Worm (Caenorhabditis elegans) whole organism, L2 larva: ENCODE measurements around the gene srd-30.

Source experiments
- C34F6.9 ChIP-seq: fragments of 150-350 bp; optimal IDR thresholded peaks from 2 replicates; lab custom pipeline; 2014; ENCODE audit warnings: missing biosample characterization, missing genetic modification characterization
- F13H6.1 ChIP-seq: sonication (generic microtip); optimal IDR thresholded peaks from 2 replicates; lab custom pipeline; 2016; ENCODE audit warnings: missing genetic modification characterization, missing compliant biosample characterization
- ZK546.5 ChIP-seq: sonication (generic microtip); optimal IDR thresholded peaks from 2 replicates; lab custom pipeline; 2017; ENCODE audit warnings: missing biosample characterization, missing genetic modification characterization
- aly-2 ChIP-seq: fragments of 150-350 bp; optimal IDR thresholded peaks from 2 replicates; lab custom pipeline; 2014; ENCODE audit warnings: missing biosample characterization, missing genetic modification characterization
- ama-1 ChIP-seq: fragments of 150-350 bp; optimal IDR thresholded peaks from 2 replicates; lab custom pipeline; 2018; ENCODE audit warnings: inconsistent platforms
- blmp-1 ChIP-seq: sonication (generic microtip); optimal IDR thresholded peaks from 2 replicates; lab custom pipeline; 2017; ENCODE audit warnings: missing genetic modification characterization, mild to moderate bottlenecking, missing compliant biosample characterization, antibody characterized with exemption, moderate library complexity; ENCODE audit not compliant: insufficient read depth
- ceh-82 ChIP-seq: fragments of 150-350 bp; optimal IDR thresholded peaks from 2 replicates; lab custom pipeline; 2014; ENCODE audit warnings: missing biosample characterization, missing genetic modification characterization
- crh-2 ChIP-seq: sonication (generic microtip); optimal IDR thresholded peaks from 2 replicates; lab custom pipeline; 2017; ENCODE audit warnings: missing biosample characterization, missing genetic modification characterization
- dmd-4 ChIP-seq: sonication (generic microtip); optimal IDR thresholded peaks from 2 replicates; lab custom pipeline; 2017; ENCODE audit warnings: missing biosample characterization, missing genetic modification characterization
- elt-3 ChIP-seq: sonication (generic microtip); optimal IDR thresholded peaks from 2 replicates; lab custom pipeline; 2017; ENCODE audit warnings: missing biosample characterization, missing genetic modification characterization
- fos-1 ChIP-seq: fragments of 150-350 bp; optimal IDR thresholded peaks from 2 replicates; lab custom pipeline; 2014; ENCODE audit warnings: missing biosample characterization, missing genetic modification characterization
- lin-11 ChIP-seq: fragments of 150-350 bp; sonication (generic microtip); optimal IDR thresholded peaks from 2 replicates; lab custom pipeline; 2014; ENCODE audit warnings: missing biosample characterization, missing genetic modification characterization, inconsistent platforms, mixed read lengths
- lin-39 ChIP-seq: fragments of 150-350 bp; optimal IDR thresholded peaks from 2 replicates; lab custom pipeline; 2014; ENCODE audit warnings: missing biosample characterization, missing genetic modification reagents, missing genetic modification characterization
- lsy-2 ChIP-seq, 2 experiments: fragments of 150-350 bp in 1 of 2; sonication (generic microtip) in 1 of 2; optimal IDR thresholded peaks; 2 replicates each; lab custom pipeline; 2014 to 2017; ENCODE audit warnings: missing biosample characterization in 2 of 2, missing genetic modification characterization in 2 of 2
- mab-5 ChIP-seq: fragments of 150-350 bp; optimal IDR thresholded peaks from 2 replicates; lab custom pipeline; 2014; ENCODE audit warnings: missing biosample characterization, missing genetic modification characterization
- mdl-1 ChIP-seq, 2 experiments: fragments of 150-350 bp in 1 of 2; sonication (generic microtip) in 1 of 2; optimal IDR thresholded peaks; 2 replicates each; lab custom pipeline; 2017; ENCODE audit warnings: missing biosample characterization in 2 of 2, missing genetic modification characterization in 2 of 2
- nhr-10 ChIP-seq: sonication (generic microtip); optimal IDR thresholded peaks from 2 replicates; lab custom pipeline; 2017; ENCODE audit warnings: missing biosample characterization, missing genetic modification characterization
- nhr-11 ChIP-seq: fragments of 150-350 bp; optimal IDR thresholded peaks from 2 replicates; lab custom pipeline; 2014; ENCODE audit warnings: missing biosample characterization, missing genetic modification characterization
- nhr-129 ChIP-seq: fragments of 150-350 bp; optimal IDR thresholded peaks from 2 replicates; lab custom pipeline; 2014; ENCODE audit warnings: missing biosample characterization, missing genetic modification characterization
- nhr-21 ChIP-seq: fragments of 150-350 bp; optimal IDR thresholded peaks from 2 replicates; lab custom pipeline; 2014; ENCODE audit warnings: missing biosample characterization, missing genetic modification characterization
- nhr-23 ChIP-seq: fragments of 150-350 bp; optimal IDR thresholded peaks from 2 replicates; lab custom pipeline; 2014; ENCODE audit warnings: missing biosample characterization, missing genetic modification reagents, missing genetic modification characterization
- nhr-237 ChIP-seq: fragments of 150-350 bp; optimal IDR thresholded peaks from 2 replicates; lab custom pipeline; 2014; ENCODE audit warnings: missing biosample characterization, missing genetic modification characterization
- nhr-25 ChIP-seq: fragments of 150-350 bp; sonication (generic microtip); optimal IDR thresholded peaks from 3 replicates; lab custom pipeline; 2014; ENCODE audit warnings: missing biosample characterization, missing genetic modification characterization
- nhr-6 ChIP-seq: fragments of 150-350 bp; optimal IDR thresholded peaks from 2 replicates; lab custom pipeline; 2014; ENCODE audit warnings: missing biosample characterization, missing genetic modification characterization
- nhr-77 ChIP-seq: fragments of 150-350 bp; optimal IDR thresholded peaks from 2 replicates; lab custom pipeline; 2014; ENCODE audit warnings: missing biosample characterization, missing genetic modification characterization
- sem-4 ChIP-seq: fragments of 150-350 bp; optimal IDR thresholded peaks from 2 replicates; lab custom pipeline; 2014; ENCODE audit warnings: missing biosample characterization, missing genetic modification reagents, missing genetic modification characterization
- snpc-4 ChIP-seq: fragments of 150-350 bp; optimal IDR thresholded peaks from 2 replicates; lab custom pipeline; 2014; ENCODE audit warnings: missing biosample characterization, missing genetic modification characterization
- unc-55 ChIP-seq: fragments of 150-350 bp; sonication (generic microtip); optimal IDR thresholded peaks from 3 replicates; lab custom pipeline; 2014; ENCODE audit warnings: missing biosample characterization, missing genetic modification reagents, missing genetic modification characterization
- unc-62 ChIP-seq: fragments of 150-350 bp; optimal IDR thresholded peaks from 2 replicates; lab custom pipeline; 2014; ENCODE audit warnings: missing biosample characterization, missing genetic modification reagents, missing genetic modification characterization
- zag-1 ChIP-seq: fragments of 150-350 bp; optimal IDR thresholded peaks from 2 replicates; lab custom pipeline; 2014; ENCODE audit warnings: missing biosample characterization, missing genetic modification characterization
- ztf-11 ChIP-seq: sonication (generic microtip); optimal IDR thresholded peaks from 2 replicates; lab custom pipeline; 2017; ENCODE audit warnings: missing biosample characterization, missing genetic modification characterization
- ztf-4 ChIP-seq: fragments of 150-350 bp; optimal IDR thresholded peaks from 2 replicates; lab custom pipeline; 2014; ENCODE audit warnings: missing biosample characterization, missing genetic modification characterization

The srd-30 gene

ce11 chrV:7604858-7605257 is 24.7 kb upstream of the srd-30 start, which contains the start of gene clec-213:
clec-213 (plus strand) TSS chrV:7605158.
- TF ChIP-seq nhr-11 (tag; lab: Kevin White, UChicago) (no peak), dmd-4 (no peak), elt-3 (tag; lab: Kevin White, UChicago) (no peak), snpc-4 (tag; lab: Kevin White, UChicago) (no peak), crh-2 (tag; lab: Kevin White, UChicago) (no peak), blmp-1 (no peak), nhr-77 (tag; lab: Kevin White, UChicago) (no peak), fos-1 (tag; lab: Kevin White, UChicago) (no peak), nhr-10 (tag; lab: Kevin White, UChicago) (no peak), aly-2 (tag; lab: Kevin White, UChicago) (no peak), ZK546.5 (tag; lab: Kevin White, UChicago) (no peak), lin-11 (tag; lab: Kevin White, UChicago) (no peak), F13H6.1 (no peak), nhr-25 (tag; lab: Kevin White, UChicago) (no peak), unc-62 (GFP tag; lab: Kevin White, UChicago) (no peak)
- TF ChIP-seq, all 48 proteins: peak for 0

ce11 chrV:7609698-7610420 is 19.7 kb upstream of the srd-30 start, which contains the start of the genes folt-3 and clec-214:
folt-3 (minus strand) TSS chrV:7609748.
clec-214 (plus strand) TSS chrV:7610370.
- TF ChIP-seq sem-4 (tag; lab: Kevin White, UChicago) (no peak), lin-39 (tag; lab: Kevin White, UChicago) (no peak), F13H6.1 (no peak), ztf-11 (tag; lab: Kevin White, UChicago) (no peak), snpc-4 (tag; lab: Kevin White, UChicago) (no peak)

- no peak for TF ChIP-seq nhr-6
- no peak for TF ChIP-seq elt-3 (tag; lab: Kevin White, UChicago)
- TF ChIP-seq fos-1 (tag; lab: Kevin White, UChicago) = no peak
- TF ChIP-seq ama-1 (lab: Kevin White, UChicago) = no peak
- no peak for TF ChIP-seq aly-2 (tag; lab: Kevin White, UChicago)
- no peak for TF ChIP-seq nhr-237 (tag; lab: Kevin White, UChicago)
- no peak for TF ChIP-seq C34F6.9 (tag; lab: Kevin White, UChicago)
- no peak for TF ChIP-seq mdl-1 (tag; optimal IDR thresholded peaks at IDR 0.05; lab: Kevin White, UChicago)
- TF ChIP-seq ZK546.5 (tag; lab: Kevin White, UChicago) = no peak
- no peak for TF ChIP-seq lin-39 (tag; lab: Kevin White, UChicago)
- no peak for TF ChIP-seq nhr-129 (tag; lab: Kevin White, UChicago)
- TF ChIP-seq nhr-25 (tag; lab: Kevin White, UChicago) = no peak
Measured at ce11 chrV:7612044-7612443, 17.6 kb upstream of the srd-30 start, which contains the start of gene clec-215. clec-215 (plus strand) TSS chrV:7612344.

ce11 chrV:7618114-7618513 is 11.5 kb upstream of the srd-30 start, which contains the start of gene C50E3.15:
C50E3.15 (plus strand) TSS chrV:7618414.
- TF ChIP-seq ceh-82 (tag; lab: Kevin White, UChicago) = no peak
- TF ChIP-seq ztf-4 = no peak
- TF ChIP-seq lin-39 (tag; lab: Kevin White, UChicago) = no peak
- no peak for TF ChIP-seq mab-5 (tag; lab: Kevin White, UChicago)
- no peak for TF ChIP-seq nhr-237 (tag; lab: Kevin White, UChicago)
- TF ChIP-seq unc-62 (GFP tag; lab: Kevin White, UChicago) = no peak
- no peak for TF ChIP-seq unc-55 (GFP tag; lab: Kevin White, UChicago)
- no peak for TF ChIP-seq C34F6.9 (tag; lab: Kevin White, UChicago)
- no peak for TF ChIP-seq blmp-1
- no peak for TF ChIP-seq mdl-1 (tag; optimal IDR thresholded peaks at IDR 0.05; lab: Kevin White, UChicago)
- TF ChIP-seq lsy-2 (tag; optimal IDR thresholded peaks at IDR 0.05; lab: Kevin White, UChicago) = no peak
- no peak for TF ChIP-seq elt-3 (tag; lab: Kevin White, UChicago)
- TF ChIP-seq aly-2 (tag; lab: Kevin White, UChicago) = no peak
- no peak for TF ChIP-seq zag-1 (tag; lab: Kevin White, UChicago)
- TF ChIP-seq nhr-129 (tag; lab: Kevin White, UChicago) = no peak
- no peak for TF ChIP-seq nhr-21 (tag; lab: Kevin White, UChicago)
- no peak for TF ChIP-seq lin-11 (tag; lab: Kevin White, UChicago)
- no peak for TF ChIP-seq ZK546.5 (tag; lab: Kevin White, UChicago)
- no peak for TF ChIP-seq nhr-6
- TF ChIP-seq nhr-23 (tag; lab: Kevin White, UChicago) = no peak
